Worm (Caenorhabditis elegans): ENCODE measurements around the gene F56D1.1.

F56D1.1 gene

DNA sequence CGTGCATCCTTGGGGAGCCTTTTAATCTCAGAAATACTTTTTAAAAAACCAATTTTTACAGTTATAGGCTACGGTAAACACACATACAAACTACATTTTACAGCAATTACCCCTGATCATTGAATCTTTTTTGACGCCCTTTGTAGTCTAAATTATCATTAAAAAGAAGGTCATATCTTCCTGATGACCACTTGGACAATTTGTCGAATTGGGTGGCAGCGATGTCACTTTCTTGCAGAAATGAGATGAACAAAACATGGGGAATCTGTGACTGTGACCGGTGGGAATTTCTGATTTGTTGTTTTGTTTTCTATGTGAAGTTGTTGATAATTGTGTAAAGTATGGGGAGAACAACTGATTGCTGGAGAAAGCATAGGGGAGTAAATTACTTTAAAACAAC is 28.8 kb upstream of the F56D1.1 start:
- TF ChIP-seq zag-1 (tag; optimal IDR thresholded peaks at IDR 0.05) (no peak), aly-2 (tag; optimal IDR thresholded peaks at IDR 0.05) (no peak), dpl-1 (GFP tag; optimal IDR thresholded peaks at IDR 0.05) (no peak), ceh-8 (GFP tag; optimal IDR thresholded peaks at IDR 0.05) (no peak), nhr-85 (tag) (peak; percentile 67), nhr-20 (tag; optimal IDR thresholded peaks at IDR 0.05) (peak; percentile 0), blmp-1 (tag; optimal IDR thresholded peaks at IDR 0.05) (peak; percentile 74), ces-1 (GFP tag; optimal IDR thresholded peaks at IDR 0.05) (no peak), vab-15 (tag; optimal IDR thresholded peaks at IDR 0.05) (no peak), lsy-2 (tag; optimal IDR thresholded peaks at IDR 0.05) (no peak), hlh-4 (tag; optimal IDR thresholded peaks at IDR 0.05) (no peak), tlp-1 (tag; optimal IDR thresholded peaks at IDR 0.05) (no peak), lin-13 (GFP tag; optimal IDR thresholded peaks at IDR 0.05) (no peak), nhr-47 (tag; optimal IDR thresholded peaks at IDR 0.05) (no peak), mef-2 (tag; optimal IDR thresholded peaks at IDR 0.05) (no peak), elt-3 (tag; optimal IDR thresholded peaks at IDR 0.05) (peak in 1 of 6 experiments; percentile 12), nhr-77 (tag; optimal IDR thresholded peaks at IDR 0.05) (no peak), skn-1 (tag; optimal IDR thresholded peaks at IDR 0.05) (no peak), fkh-4 (tag; optimal IDR thresholded peaks at IDR 0.05; ENCODE audit: borderline replicate concordance) (no peak)

DNA sequence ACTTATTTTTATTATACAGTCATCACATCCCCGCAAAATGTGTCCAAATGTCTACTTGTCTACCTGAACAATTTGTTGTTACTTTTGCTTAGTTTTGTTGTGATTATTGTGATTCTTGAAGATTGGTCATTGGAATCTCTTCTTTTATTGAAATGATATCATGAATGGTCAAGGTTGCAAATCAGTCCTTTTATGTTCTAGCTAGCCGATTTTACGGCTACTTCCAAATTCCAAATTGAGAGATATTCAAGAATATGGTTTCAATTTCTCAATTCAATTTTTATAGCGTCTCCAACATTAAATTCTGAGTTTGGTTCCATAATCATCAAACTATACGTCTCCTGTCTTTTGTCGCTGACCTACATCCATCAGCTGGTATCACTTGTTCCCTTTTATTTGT is 27.1 kb upstream of the F56D1.1 start:
- peak; percentile 66 for TF ChIP-seq nhr-85 (tag)
- TF ChIP-seq isw-1 (GFP tag; IDR thresholded peaks at IDR 0.05) = no peak

DNA sequence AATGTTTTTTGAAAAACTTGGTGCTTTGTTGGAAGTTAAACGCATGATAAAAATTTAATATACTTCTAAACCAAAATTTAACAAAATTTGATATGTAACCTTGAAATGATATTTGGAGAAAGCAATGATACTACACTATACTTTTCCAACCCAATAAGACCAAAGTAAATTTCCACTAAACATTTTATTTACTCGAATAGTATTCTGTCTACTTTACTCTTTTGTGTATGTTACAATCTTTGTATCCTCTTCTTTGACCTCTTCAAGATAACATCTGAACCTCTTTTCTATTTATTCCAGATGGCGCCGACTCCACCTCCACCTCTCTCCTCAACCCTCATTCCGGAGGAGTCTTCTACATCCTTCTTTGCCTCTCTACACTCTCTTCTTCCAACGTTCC is 24.9 kb upstream of the F56D1.1 start, which contains the start of gene dhs-5:
Gene dhs-5, plus strand, starts transcription at position 301 of the 400 bp plus-strand sequence.
- no peak for TF ChIP-seq nhr-84 (tag; optimal IDR thresholded peaks at IDR 0.05)
- TF ChIP-seq dsc-1 (tag; optimal IDR thresholded peaks at IDR 0.05) = peak; percentile 56

DNA sequence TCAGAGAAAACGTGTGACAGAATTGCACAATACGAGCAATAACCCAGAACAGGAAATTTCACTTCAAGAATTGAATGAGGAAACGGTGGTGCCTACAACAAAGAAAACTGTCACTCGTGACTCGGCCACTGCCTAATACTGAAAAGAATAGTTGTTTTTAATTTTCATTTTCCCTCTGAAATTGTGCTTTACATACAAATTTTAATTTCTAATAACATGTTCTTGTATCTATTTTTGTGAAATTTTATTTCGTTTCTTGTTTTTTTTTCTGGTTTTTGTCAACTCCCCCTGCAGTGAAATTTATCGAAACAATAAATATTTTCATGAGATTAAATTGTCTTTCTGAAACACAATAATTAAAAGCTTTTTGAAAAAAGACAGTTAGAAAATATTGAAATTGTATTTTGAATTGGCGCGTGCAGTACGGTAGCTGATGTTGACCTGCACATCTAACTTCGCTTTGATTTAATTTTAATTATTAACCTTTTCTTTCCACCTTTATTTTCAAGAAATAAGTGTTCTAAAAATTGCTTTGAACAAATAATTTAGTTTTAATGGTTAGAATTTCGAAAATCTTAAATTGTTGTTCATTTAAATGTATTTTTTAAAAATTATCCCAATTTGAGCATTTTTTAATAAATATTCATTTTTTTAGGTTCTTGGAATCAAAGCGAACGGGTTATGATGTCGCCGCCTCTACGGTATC is 22.6 kb upstream of the F56D1.1 start, which contains the start of gene daz-1:
Gene daz-1, plus strand, starts transcription at position 656 of the 706 bp plus-strand sequence.
- TF ChIP-seq aha-1 (tag; optimal IDR thresholded peaks at IDR 0.05) (no peak), fkh-4 (tag; optimal IDR thresholded peaks at IDR 0.05; ENCODE audit: borderline replicate concordance) (no peak), fkh-8 (tag; optimal IDR thresholded peaks at IDR 0.05) (no peak), mef-2 (tag; optimal IDR thresholded peaks at IDR 0.05) (no peak), ets-5 (GFP tag; IDR thresholded peaks at IDR 0.05) (no peak), nhr-47 (tag; optimal IDR thresholded peaks at IDR 0.05) (no peak), pax-3 (tag; optimal IDR thresholded peaks at IDR 0.05) (no peak), swsn-7 (tag; optimal IDR thresholded peaks at IDR 0.05) (no peak), lin-39 (tag; optimal IDR thresholded peaks at IDR 0.05) (no peak), nhr-77 (tag; optimal IDR thresholded peaks at IDR 0.05) (no peak), hlh-4 (tag; optimal IDR thresholded peaks at IDR 0.05) (no peak), efl-3 (GFP tag; optimal IDR thresholded peaks at IDR 0.05) (no peak), xbp-1 (tag; optimal IDR thresholded peaks at IDR 0.05) (no peak), nhr-28 (tag; optimal IDR thresholded peaks at IDR 0.05) (no peak), nhr-19 (GFP tag; conservative IDR thresholded peaks at IDR 0.05) (no peak), aly-2 (tag; optimal IDR thresholded peaks at IDR 0.05) (no peak), rnt-1 (tag; optimal IDR thresholded peaks at IDR 0.05) (no peak), nhr-84 (tag; optimal IDR thresholded peaks at IDR 0.05) (no peak), lin-15B (tag; optimal IDR thresholded peaks at IDR 0.05) (no peak)
